Worm (Caenorhabditis elegans): Measurements from ENCODE around the gene ttr-41.

DNA sequence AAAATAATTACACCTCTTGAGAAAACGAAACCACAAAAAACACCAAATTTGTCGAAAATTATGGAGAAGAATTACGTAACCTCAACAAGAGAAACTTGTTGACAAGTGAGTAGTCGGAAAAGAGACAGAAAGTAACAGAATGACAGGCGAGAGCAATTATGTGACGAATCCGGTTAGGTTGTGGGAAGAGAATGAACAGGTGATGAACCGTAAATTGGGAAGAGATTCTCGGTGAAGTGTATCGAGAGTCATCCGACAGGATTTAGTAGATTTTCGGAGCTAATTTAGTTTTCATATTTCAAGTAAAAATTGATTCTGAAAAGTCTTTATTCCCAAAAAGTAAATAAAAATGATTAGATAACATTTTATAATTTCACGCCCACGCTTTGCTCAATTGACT, 46.3 kb downstream of the ttr-41 start, which contains the start of gene T05A7.7:
- TF ChIP-seq snpc-4 (tag; optimal IDR thresholded peaks at IDR 0.05) (no peak), unc-62 (GFP tag; optimal IDR thresholded peaks at IDR 0.05) (no peak), mdl-1 (tag; optimal IDR thresholded peaks at IDR 0.05) (no peak), zag-1 (tag; optimal IDR thresholded peaks at IDR 0.05) (no peak), nhr-6 (tag; optimal IDR thresholded peaks at IDR 0.05) (no peak), unc-39 (tag; optimal IDR thresholded peaks at IDR 0.05) (no peak), elt-3 (tag; optimal IDR thresholded peaks at IDR 0.05) (no peak), nhr-25 (tag; optimal IDR thresholded peaks at IDR 0.05) (no peak), aly-2 (tag; optimal IDR thresholded peaks at IDR 0.05) (no peak)
